Worm (Caenorhabditis elegans) whole organism, midembryonic: ENCODE measurements around the gene F23A7.3.

Experiments
- flt-1 ChIP-seq: fragments of 200-800 bp; sonication (Bioruptor generic); IDR thresholded peaks from 2 replicates; pipeline ENCODE4 v1.3.6; 2022; ENCODE audit warnings: missing genetic modification characterization, missing compliant biosample characterization
- ztf-29 ChIP-seq: fragments of 200-800 bp; sonication (Bioruptor generic); IDR thresholded peaks from 2 replicates; pipeline ENCODE4 v1.3.6; 2022; ENCODE audit warnings: missing genetic modification reagents, missing genetic modification characterization, missing compliant biosample characterization

DNA sequence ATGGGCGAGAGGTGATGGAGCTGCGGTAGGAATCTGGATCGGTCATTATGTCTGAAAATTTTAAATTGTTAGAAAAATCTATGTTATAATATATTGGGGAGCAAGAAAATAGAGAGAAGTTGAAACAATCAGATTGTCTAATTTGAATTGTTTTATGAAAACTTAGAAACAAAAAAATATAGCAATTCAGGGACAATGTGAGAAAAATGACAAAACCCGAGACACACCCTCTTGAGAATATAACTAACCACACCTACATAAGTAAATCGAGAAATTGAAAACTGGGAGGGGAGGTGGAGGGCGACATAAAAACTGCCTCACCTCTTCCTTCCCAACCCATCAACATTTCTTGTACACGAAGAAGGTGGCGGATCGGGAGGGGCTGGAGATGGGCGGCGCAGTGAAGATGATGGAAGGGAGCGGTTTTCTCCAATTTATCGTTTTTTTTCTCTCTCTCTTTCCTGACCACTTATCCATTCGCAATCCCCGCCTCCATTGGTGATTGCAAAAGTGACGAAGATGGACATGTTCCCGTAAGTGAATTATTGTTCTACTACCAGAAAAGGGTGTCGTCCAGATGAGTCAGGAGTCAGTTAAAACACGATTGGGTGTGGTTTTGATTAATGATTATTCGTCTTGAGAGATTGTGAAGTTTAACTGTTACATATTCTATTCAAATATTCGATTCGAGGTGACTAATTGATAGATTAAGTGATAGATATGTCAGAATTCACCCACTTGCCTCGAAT lies 46.0 kb downstream of the F23A7.3 start, which contains the start of gene mua-6:
- TF ChIP-seq flt-1 (GFP tag; lab: Robert Waterston, UW) (0 out of 2 replicates have a peak, but pooled peaks have one; percentile 21), ztf-29 (GFP tag; lab: Robert Waterston, UW) (no peak)
